Fruit fly (Drosophila melanogaster): Measurements from ENCODE around the gene dsb.
A peak's percentile ranks its signal among the peaks of the same experiment; 100 is the strongest.

The dsb gene

DNA sequence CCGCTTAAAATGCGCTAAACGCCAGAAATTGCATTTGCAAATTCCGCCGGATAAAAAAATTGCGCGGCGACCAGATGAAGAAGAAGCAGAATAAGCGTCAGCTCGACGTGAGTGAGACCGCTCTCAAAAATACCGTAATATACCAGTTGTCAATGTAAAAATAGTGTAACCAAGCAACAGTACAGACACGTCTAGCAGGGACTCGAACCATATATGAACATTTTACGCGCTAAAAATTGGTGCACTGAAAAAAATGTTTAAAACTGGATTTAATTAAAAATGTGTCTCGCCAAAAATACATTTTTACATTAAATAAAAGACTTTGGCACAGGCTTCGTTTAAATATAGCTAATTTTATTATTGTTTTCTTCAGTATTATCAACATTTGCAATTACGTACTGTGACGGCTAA lies 33.8 kb downstream of the dsb start, which contains the start of gene dre4:
Gene dre4 (minus strand): TSS at position 98 of the 411 bp plus-strand sequence.
- TF ChIP-seq Hr96 (GFP tag; optimal IDR thresholded peaks at IDR 0.05) (no peak), tj (GFP tag; optimal IDR thresholded peaks at IDR 0.05) (no peak), CG1620 (GFP tag; optimal IDR thresholded peaks at IDR 0.05) (no peak), CG11617 (GFP tag; optimal IDR thresholded peaks at IDR 0.05) (peak; percentile 50), CG7045 (GFP tag; optimal IDR thresholded peaks at IDR 0.05) (peak; percentile 56), CG7101 (tag; optimal IDR thresholded peaks at IDR 0.05) (no peak), pad (GFP tag; optimal IDR thresholded peaks at IDR 0.05) (no peak), CG12768 (GFP tag; optimal IDR thresholded peaks at IDR 0.05) (no peak), cic (GFP tag; optimal IDR thresholded peaks at IDR 0.05) (no peak), CG14711 (tag; optimal IDR thresholded peaks at IDR 0.05) (peak; percentile 44), cnc (optimal IDR thresholded peaks at IDR 0.05) (no peak), CG5204 (GFP tag; optimal IDR thresholded peaks at IDR 0.05) (no peak), Crg-1 (GFP tag; optimal IDR thresholded peaks at IDR 0.05) (peak; percentile 31), kay (GFP tag; ENCODE audit: borderline replicate concordance) (no peak), Mnt (GFP tag; optimal IDR thresholded peaks at IDR 0.05) (peak; percentile 60), CG33017 (tag; optimal IDR thresholded peaks at IDR 0.05) (no peak), Clk (GFP tag; optimal IDR thresholded peaks at IDR 0.05) (no peak), toe (GFP tag; optimal IDR thresholded peaks at IDR 0.05) (no peak), ovo (GFP tag; optimal IDR thresholded peaks at IDR 0.05) (no peak), bab1 (GFP tag; optimal IDR thresholded peaks at IDR 0.05) (peak; percentile 63)

- TF ChIP-seq Hr96 (GFP tag; optimal IDR thresholded peaks at IDR 0.05), result no peak
Measured at dm6 chr3L:1869719-1870118, 40.3 kb downstream of the dsb start, which contains the start of gene CG13924. TSS of gene CG13924 (plus strand) at chr3L:1870019.

DNA sequence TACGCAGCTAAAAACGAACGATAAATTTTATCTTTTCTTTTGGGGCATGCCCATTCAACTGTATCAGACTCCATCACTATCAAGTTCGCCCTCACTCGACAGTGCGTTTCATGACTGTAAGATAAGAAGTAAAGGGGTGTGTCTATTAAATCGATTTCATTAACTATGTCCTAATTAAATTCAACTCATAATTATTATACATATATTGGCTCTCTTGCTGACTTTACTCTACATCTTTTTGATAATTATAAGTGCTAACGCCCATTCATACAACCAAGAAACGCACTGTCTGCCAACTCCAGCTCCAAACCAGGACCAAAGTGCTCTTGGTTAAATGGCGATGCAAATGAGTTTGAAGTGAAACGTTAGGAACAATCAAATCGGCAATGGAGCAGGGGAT lies 41.2 kb downstream of the dsb start:
- no peak for TF ChIP-seq CG7045 (GFP tag; optimal IDR thresholded peaks at IDR 0.05)
- TF ChIP-seq bab1 (GFP tag; optimal IDR thresholded peaks at IDR 0.05), result peak; percentile 18

DNA sequence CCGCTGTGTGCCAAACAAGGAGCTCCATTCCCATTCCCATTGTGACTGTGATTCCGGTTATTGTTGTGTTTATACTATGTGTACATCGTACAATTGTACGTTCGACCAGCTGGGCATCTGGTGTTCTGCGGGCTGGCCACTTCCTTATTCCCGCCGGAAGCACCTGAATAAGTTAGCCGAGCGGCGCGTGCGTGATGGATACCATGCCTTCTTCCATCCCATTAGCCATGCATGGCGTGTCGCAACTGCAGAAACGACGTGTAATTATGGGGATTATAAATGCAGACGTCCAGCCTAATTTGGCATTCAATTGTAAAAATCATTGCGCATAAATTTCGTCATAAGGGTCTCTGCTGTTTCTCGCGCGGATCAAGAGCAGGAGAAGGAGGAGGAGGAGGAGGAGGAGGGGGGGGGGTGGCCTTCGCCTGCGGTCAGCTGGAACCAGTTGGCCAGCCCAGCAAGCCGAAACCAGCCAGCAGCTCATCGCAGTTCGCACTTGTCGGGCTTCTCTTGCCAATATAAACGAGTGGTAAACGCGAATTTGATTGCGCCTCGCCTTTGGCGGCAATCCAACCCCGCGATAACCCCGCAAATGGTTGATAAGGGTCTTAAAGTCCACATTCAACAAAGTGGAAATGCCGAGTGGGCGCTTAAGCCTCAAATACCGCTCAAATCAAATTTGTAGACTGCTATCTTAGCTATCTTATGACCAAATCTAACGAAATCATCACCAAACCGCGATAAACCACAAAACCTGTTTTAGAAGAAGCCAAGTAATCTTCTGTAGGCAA lies 43.8 kb downstream of the dsb start:
- TF ChIP-seq tj (GFP tag; optimal IDR thresholded peaks at IDR 0.05), result no peak
- TF ChIP-seq Mnt (GFP tag; optimal IDR thresholded peaks at IDR 0.05), result no peak
- no peak for TF ChIP-seq CG11617 (GFP tag; optimal IDR thresholded peaks at IDR 0.05)
- no peak for TF ChIP-seq CG33017 (tag; optimal IDR thresholded peaks at IDR 0.05)
- no peak for TF ChIP-seq ovo (GFP tag; optimal IDR thresholded peaks at IDR 0.05)
- no peak for TF ChIP-seq Clk (GFP tag; optimal IDR thresholded peaks at IDR 0.05)
- no peak for TF ChIP-seq CG12768 (GFP tag; optimal IDR thresholded peaks at IDR 0.05)
- no peak for TF ChIP-seq Crg-1 (GFP tag; optimal IDR thresholded peaks at IDR 0.05)

- no peak for TF ChIP-seq kay (GFP tag; ENCODE audit: borderline replicate concordance)
- no peak for TF ChIP-seq CG11617 (GFP tag; optimal IDR thresholded peaks at IDR 0.05)
- peak; percentile 19 for TF ChIP-seq ovo (GFP tag; optimal IDR thresholded peaks at IDR 0.05)
- TF ChIP-seq cnc (optimal IDR thresholded peaks at IDR 0.05), result no peak
- peak; percentile 62 for TF ChIP-seq CG14711 (tag; optimal IDR thresholded peaks at IDR 0.05)
- peak; percentile 18 for TF ChIP-seq pad (GFP tag; optimal IDR thresholded peaks at IDR 0.05)
- no peak for TF ChIP-seq Crg-1 (GFP tag; optimal IDR thresholded peaks at IDR 0.05)
- TF ChIP-seq tj (GFP tag; optimal IDR thresholded peaks at IDR 0.05), result peak; percentile 25
- peak; percentile 58 for TF ChIP-seq Hr96 (GFP tag; optimal IDR thresholded peaks at IDR 0.05)
- TF ChIP-seq cic (GFP tag; optimal IDR thresholded peaks at IDR 0.05), result no peak
- no peak for TF ChIP-seq CG5204 (GFP tag; optimal IDR thresholded peaks at IDR 0.05)
- TF ChIP-seq Clk (GFP tag; optimal IDR thresholded peaks at IDR 0.05), result no peak
- peak; percentile 80 for TF ChIP-seq toe (GFP tag; optimal IDR thresholded peaks at IDR 0.05)
- TF ChIP-seq CG7045 (GFP tag; optimal IDR thresholded peaks at IDR 0.05), result peak; percentile 13
- peak; percentile 36 for TF ChIP-seq CG7101 (tag; optimal IDR thresholded peaks at IDR 0.05)
- TF ChIP-seq CG1620 (GFP tag; optimal IDR thresholded peaks at IDR 0.05), result peak; percentile 52
- peak; percentile 51 for TF ChIP-seq Mnt (GFP tag; optimal IDR thresholded peaks at IDR 0.05)
- peak; percentile 8 for TF ChIP-seq CG33017 (tag; optimal IDR thresholded peaks at IDR 0.05)
- TF ChIP-seq bab1 (GFP tag; optimal IDR thresholded peaks at IDR 0.05), result peak; percentile 38
- no peak for TF ChIP-seq CG12768 (GFP tag; optimal IDR thresholded peaks at IDR 0.05)
Measured at dm6 chr3L:1865121-1865727, 44.8 kb downstream of the dsb start, which contains the start of the genes HBS1 and CG12025. TSS of gene HBS1 (minus strand) at chr3L:1865240. TSS of gene CG12025 (plus strand) at chr3L:1865430.

dm6 chr3L:1861794-1862447 lies 48.1 kb downstream of the dsb start, which contains the start of gene Rap1:
TSS of gene Rap1 (minus strand) at chr3L:1862239.
- peak; percentile 72 for TF ChIP-seq bab1 (GFP tag; optimal IDR thresholded peaks at IDR 0.05)
- TF ChIP-seq Crg-1 (GFP tag; optimal IDR thresholded peaks at IDR 0.05), result no peak
- TF ChIP-seq ovo (GFP tag; optimal IDR thresholded peaks at IDR 0.05), result peak; percentile 9
- TF ChIP-seq CG7045 (GFP tag; optimal IDR thresholded peaks at IDR 0.05), result peak; percentile 56
- TF ChIP-seq CG14711 (tag; optimal IDR thresholded peaks at IDR 0.05), result peak; percentile 95
- TF ChIP-seq Mnt (GFP tag; optimal IDR thresholded peaks at IDR 0.05), result no peak
- TF ChIP-seq CG5204 (GFP tag; optimal IDR thresholded peaks at IDR 0.05), result no peak
- TF ChIP-seq Hr96 (GFP tag; optimal IDR thresholded peaks at IDR 0.05), result peak; percentile 64
- no peak for TF ChIP-seq CG33017 (tag; optimal IDR thresholded peaks at IDR 0.05)
- peak; percentile 45 for TF ChIP-seq pad (GFP tag; optimal IDR thresholded peaks at IDR 0.05)
- peak; percentile 67 for TF ChIP-seq toe (GFP tag; optimal IDR thresholded peaks at IDR 0.05)
- TF ChIP-seq cnc (optimal IDR thresholded peaks at IDR 0.05), result no peak
- peak; percentile 32 for TF ChIP-seq CG1620 (GFP tag; optimal IDR thresholded peaks at IDR 0.05)
- peak; percentile 29 for TF ChIP-seq tj (GFP tag; optimal IDR thresholded peaks at IDR 0.05)
- TF ChIP-seq CG7101 (tag; optimal IDR thresholded peaks at IDR 0.05), result peak; percentile 3
- TF ChIP-seq cic (GFP tag; optimal IDR thresholded peaks at IDR 0.05), result no peak
- TF ChIP-seq CG11617 (GFP tag; optimal IDR thresholded peaks at IDR 0.05), result peak; percentile 50
- peak; percentile 79 for TF ChIP-seq kay (GFP tag; ENCODE audit: borderline replicate concordance)
- peak; percentile 41 for TF ChIP-seq Clk (GFP tag; optimal IDR thresholded peaks at IDR 0.05)
- no peak for TF ChIP-seq CG12768 (GFP tag; optimal IDR thresholded peaks at IDR 0.05)
